Worm (Caenorhabditis elegans) whole organism, mixed stage, embryonic: ENCODE measurements around the gene T28A11.2.

ENCODE experiments used
- M03D4.4 ChIP-seq: sonication (generic microtip); optimal IDR thresholded peaks from 2 replicates; lab custom pipeline; 2017; ENCODE audit warnings: mild to moderate bottlenecking, missing genetic modification characterization, missing compliant biosample characterization
- bed-3 ChIP-seq: fragments of 200-800 bp; sonication (Bioruptor generic); optimal IDR thresholded peaks from 3 replicates; lab custom pipeline; 2018; ENCODE audit warnings: mild to moderate bottlenecking, missing genetic modification characterization, moderate library complexity, missing compliant biosample characterization
- blmp-1 ChIP-seq: fragments of 150-350 bp; optimal IDR thresholded peaks from 2 replicates; lab custom pipeline; 2014; ENCODE audit warnings: missing biosample characterization, missing genetic modification characterization
- ceh-39 ChIP-seq: fragments of 150-350 bp; optimal IDR thresholded peaks from 2 replicates; lab custom pipeline; 2014; ENCODE audit warnings: missing biosample characterization, missing genetic modification characterization
- ceh-83 ChIP-seq: fragments of 200-800 bp; sonication (Bioruptor generic); optimal IDR thresholded peaks from 2 replicates; lab custom pipeline; 2018; ENCODE audit warnings: mild to moderate bottlenecking, missing genetic modification characterization, missing compliant biosample characterization
- ces-1 ChIP-seq: fragments of 150-350 bp; optimal IDR thresholded peaks from 2 replicates; lab custom pipeline; 2014; ENCODE audit warnings: missing biosample characterization, missing genetic modification reagents, missing genetic modification characterization
- cnd-1 ChIP-seq: fragments of 200-800 bp; sonication (Bioruptor generic); optimal IDR thresholded peaks from 2 replicates; lab custom pipeline; 2018; ENCODE audit warnings: mild to moderate bottlenecking, missing genetic modification characterization, missing compliant biosample characterization
- drap-1 ChIP-seq: fragments of 200-800 bp; sonication (Bioruptor generic); optimal IDR thresholded peaks from 3 replicates; lab custom pipeline; 2018; ENCODE audit warnings: mild to moderate bottlenecking, missing genetic modification characterization, missing compliant biosample characterization
- elt-1 ChIP-seq: sonication (generic microtip); optimal IDR thresholded peaks from 2 replicates; lab custom pipeline; 2017; ENCODE audit warnings: missing genetic modification characterization, mild to moderate bottlenecking, missing compliant biosample characterization, antibody characterized with exemption, moderate library complexity, borderline replicate concordance; ENCODE audit not compliant: insufficient read depth
- elt-3 ChIP-seq: fragments of 150-350 bp; optimal IDR thresholded peaks from 2 replicates; lab custom pipeline; 2014; ENCODE audit warnings: missing biosample characterization, missing genetic modification characterization
- flh-1 ChIP-seq: fragments of 200-800 bp; sonication (Bioruptor generic); optimal IDR thresholded peaks from 2 replicates; lab custom pipeline; 2018; ENCODE audit warnings: mild to moderate bottlenecking, missing genetic modification characterization, moderate library complexity, missing compliant biosample characterization
- ham-2 ChIP-seq: fragments of 200-800 bp; sonication (Bioruptor generic); optimal IDR thresholded peaks from 2 replicates; lab custom pipeline; 2018; ENCODE audit warnings: mild to moderate bottlenecking, missing genetic modification characterization, missing compliant biosample characterization
- hlh-1 ChIP-seq: fragments of 150-350 bp; optimal IDR thresholded peaks from 2 replicates; lab custom pipeline; 2014; ENCODE audit warnings: missing biosample characterization, missing genetic modification reagents, missing genetic modification characterization
- lin-32 ChIP-seq: fragments of 200-800 bp; sonication (Bioruptor generic); optimal IDR thresholded peaks from 2 replicates; lab custom pipeline; 2018; ENCODE audit warnings: mild to moderate bottlenecking, missing genetic modification characterization, missing compliant biosample characterization
- lsy-2 ChIP-seq: fragments of 150-350 bp; optimal IDR thresholded peaks from 2 replicates; lab custom pipeline; 2014; ENCODE audit warnings: missing biosample characterization, missing genetic modification characterization
- mab-5 ChIP-seq: fragments of 150-350 bp; optimal IDR thresholded peaks from 2 replicates; lab custom pipeline; 2014; ENCODE audit warnings: missing biosample characterization, missing genetic modification characterization
- mep-1 ChIP-seq: fragments of 150-350 bp; optimal IDR thresholded peaks from 2 replicates; lab custom pipeline; 2017; ENCODE audit warnings: missing biosample characterization, missing genetic modification reagents, missing genetic modification characterization, inconsistent platforms
- mls-2 ChIP-seq: sonication (generic microtip); optimal IDR thresholded peaks from 2 replicates; lab custom pipeline; 2016; ENCODE audit warnings: mild to moderate bottlenecking, missing genetic modification characterization, moderate library complexity, missing compliant biosample characterization
- nhr-12 ChIP-seq: fragments of 150-350 bp; optimal IDR thresholded peaks from 2 replicates; lab custom pipeline; 2014; ENCODE audit warnings: missing biosample characterization, missing genetic modification characterization
- nhr-2 ChIP-seq: fragments of 150-350 bp; optimal IDR thresholded peaks from 2 replicates; lab custom pipeline; 2014; ENCODE audit warnings: missing biosample characterization, missing genetic modification characterization
- nhr-237 ChIP-seq: fragments of 150-350 bp; optimal IDR thresholded peaks from 2 replicates; lab custom pipeline; 2014; ENCODE audit warnings: missing biosample characterization, missing genetic modification characterization
- nhr-28 ChIP-seq: fragments of 150-350 bp; optimal IDR thresholded peaks from 2 replicates; lab custom pipeline; 2014; ENCODE audit warnings: missing biosample characterization, missing genetic modification characterization
- nhr-76 ChIP-seq: sonication (generic microtip); optimal IDR thresholded peaks from 2 replicates; lab custom pipeline; 2017; ENCODE audit warnings: missing biosample characterization, missing genetic modification characterization
- sem-2 ChIP-seq: fragments of 200-800 bp; sonication (Bioruptor generic); optimal IDR thresholded peaks from 2 replicates; lab custom pipeline; 2018; ENCODE audit warnings: mild to moderate bottlenecking, missing genetic modification characterization, missing compliant biosample characterization
- snpc-4 ChIP-seq: fragments of 150-350 bp; optimal IDR thresholded peaks from 2 replicates; lab custom pipeline; 2014; ENCODE audit warnings: missing biosample characterization, missing genetic modification characterization
- sptf-1 ChIP-seq: sonication (generic microtip); optimal IDR thresholded peaks from 2 replicates; lab custom pipeline; 2017; ENCODE audit warnings: mild to moderate bottlenecking, missing genetic modification characterization, moderate library complexity, missing compliant biosample characterization
- tbx-8 ChIP-seq: fragments of 200-800 bp; sonication (Bioruptor generic); optimal IDR thresholded peaks from 2 replicates; lab custom pipeline; 2018; ENCODE audit warnings: mild to moderate bottlenecking, missing genetic modification characterization, moderate library complexity, missing compliant biosample characterization
- unc-120 ChIP-seq: sonication (generic microtip); optimal IDR thresholded peaks from 2 replicates; lab custom pipeline; 2017; ENCODE audit warnings: missing genetic modification characterization, missing compliant biosample characterization; ENCODE audit not compliant: poor library complexity, severe bottlenecking
- unc-39 ChIP-seq: fragments of 150-350 bp; optimal IDR thresholded peaks from 2 replicates; lab custom pipeline; 2014; ENCODE audit warnings: missing biosample characterization, missing genetic modification characterization
- unc-62 ChIP-seq: fragments of 150-350 bp; optimal IDR thresholded peaks from 2 replicates; lab custom pipeline; 2014; ENCODE audit warnings: missing biosample characterization, missing genetic modification reagents, missing genetic modification characterization
- zip-8 ChIP-seq: fragments of 150-350 bp; optimal IDR thresholded peaks from 2 replicates; lab custom pipeline; 2014; ENCODE audit warnings: missing biosample characterization, missing genetic modification characterization
- ztf-11 ChIP-seq: fragments of 150-350 bp; optimal IDR thresholded peaks from 2 replicates; lab custom pipeline; 2014; ENCODE audit warnings: missing biosample characterization, missing genetic modification characterization

T28A11.2 gene

ce11 chrV:3256051-3256450 is 24.1 kb upstream of the T28A11.2 start, which contains the start of gene srt-63:
TSS of gene srt-63 (minus strand) at chrV:3256151.
- TF ChIP-seq nhr-76 (tag; lab: Kevin White, UChicago) (no peak), unc-39 (tag; lab: Kevin White, UChicago) (no peak), blmp-1 (tag; lab: Kevin White, UChicago) (no peak), ceh-39 (tag; lab: Kevin White, UChicago) (no peak), ceh-83 (no peak), hlh-1 (tag; lab: Kevin White, UChicago) (no peak), unc-120 (tag; lab: Kevin White, UChicago) (no peak), ztf-11 (tag; lab: Kevin White, UChicago) (no peak), mep-1 (tag; lab: Kevin White, UChicago) (no peak), elt-3 (tag; lab: Kevin White, UChicago) (no peak)

- TF ChIP-seq mep-1 (tag; lab: Kevin White, UChicago) (peak; percentile 14), cnd-1 (tag; lab: Kevin White, UChicago) (peak; percentile 93), elt-1 (tag; lab: Kevin White, UChicago) (no peak), ham-2 (no peak), blmp-1 (tag; lab: Kevin White, UChicago) (no peak), nhr-2 (tag; lab: Kevin White, UChicago) (peak; percentile 61), M03D4.4 (no peak), lin-32 (GFP tag; lab: Kevin White, UChicago) (peak; percentile 88), nhr-76 (tag; lab: Kevin White, UChicago) (no peak), hlh-1 (tag; lab: Kevin White, UChicago) (peak; percentile 87)
Observed at ce11 chrV:3256809-3257208, 23.4 kb upstream of the T28A11.2 start.

ce11 chrV:3257277-3257676 is 22.9 kb upstream of the T28A11.2 start, which contains the start of gene T28A11.22:
TSS of gene T28A11.22 (plus strand) at chrV:3257577.
- TF ChIP-seq nhr-2 (tag; lab: Kevin White, UChicago) (no peak), elt-3 (tag; lab: Kevin White, UChicago) (no peak), mls-2 (tag; lab: Kevin White, UChicago) (no peak), ham-2 (no peak)
- TF ChIP-seq, all 35 proteins: peak for 0

- TF ChIP-seq elt-3 (tag; lab: Kevin White, UChicago) (no peak), ham-2 (no peak), sptf-1 (tag; lab: Kevin White, UChicago) (no peak), ces-1 (GFP tag; lab: Kevin White, UChicago) (no peak), M03D4.4 (no peak), ceh-83 (no peak), nhr-12 (tag; lab: Kevin White, UChicago) (no peak), ztf-11 (tag; lab: Kevin White, UChicago) (no peak), sem-2 (GFP tag; lab: Kevin White, UChicago) (no peak), blmp-1 (tag; lab: Kevin White, UChicago) (no peak), tbx-8 (no peak), cnd-1 (tag; lab: Kevin White, UChicago) (no peak), nhr-237 (no peak), bed-3 (GFP tag; lab: Kevin White, UChicago) (no peak), elt-1 (tag; lab: Kevin White, UChicago) (no peak), lsy-2 (tag; lab: Kevin White, UChicago) (no peak), nhr-28 (no peak), unc-120 (tag; lab: Kevin White, UChicago) (no peak)
Observed at ce11 chrV:3259168-3259622, 21.0 kb upstream of the T28A11.2 start, which contains the start of gene T28A11.16. TSS of gene T28A11.16 (minus strand) at chrV:3259218.

ce11 chrV:3260075-3260474 is 20.1 kb upstream of the T28A11.2 start, which contains the start of gene srbc-5:
TSS of gene srbc-5 (plus strand) at chrV:3260375.
- TF ChIP-seq lsy-2 (tag; lab: Kevin White, UChicago) (no peak), mab-5 (tag; lab: Kevin White, UChicago) (no peak), nhr-12 (tag; lab: Kevin White, UChicago) (no peak), ham-2 (no peak), drap-1 (GFP tag; lab: Kevin White, UChicago) (no peak), bed-3 (GFP tag; lab: Kevin White, UChicago) (no peak), zip-8 (tag; lab: Kevin White, UChicago) (no peak), blmp-1 (tag; lab: Kevin White, UChicago) (no peak), hlh-1 (tag; lab: Kevin White, UChicago) (no peak), elt-1 (tag; lab: Kevin White, UChicago) (no peak), flh-1 (GFP tag; lab: Kevin White, UChicago) (no peak), nhr-2 (tag; lab: Kevin White, UChicago) (no peak), nhr-237 (no peak), unc-39 (tag; lab: Kevin White, UChicago) (no peak), snpc-4 (no peak), unc-62 (GFP tag; lab: Kevin White, UChicago) (no peak), sem-2 (GFP tag; lab: Kevin White, UChicago) (no peak)
